Fruit fly (Drosophila melanogaster): ENCODE results near the gene CG14668.

- no peak for TF ChIP-seq CG15710 (tag; optimal IDR thresholded peaks at IDR 0.05)
- TF ChIP-seq CG13204 (GFP tag; optimal IDR thresholded peaks at IDR 0.05): no peak
- no peak for TF ChIP-seq CG32121 (GFP tag; IDR thresholded peaks at IDR 0.05)
- TF ChIP-seq CG14655 (GFP tag; optimal IDR thresholded peaks at IDR 0.05): no peak
- no peak for TF ChIP-seq gl (tag; optimal IDR thresholded peaks at IDR 0.05)
These were observed 29.5 kb downstream of the CG14668 start, which contains the start of gene Prosbeta7 for dm6 chr3R:5357935-5358414.
